Fruit fly (Drosophila melanogaster): ENCODE data around the gene Pvf3.

Pvf3 gene

DNA sequence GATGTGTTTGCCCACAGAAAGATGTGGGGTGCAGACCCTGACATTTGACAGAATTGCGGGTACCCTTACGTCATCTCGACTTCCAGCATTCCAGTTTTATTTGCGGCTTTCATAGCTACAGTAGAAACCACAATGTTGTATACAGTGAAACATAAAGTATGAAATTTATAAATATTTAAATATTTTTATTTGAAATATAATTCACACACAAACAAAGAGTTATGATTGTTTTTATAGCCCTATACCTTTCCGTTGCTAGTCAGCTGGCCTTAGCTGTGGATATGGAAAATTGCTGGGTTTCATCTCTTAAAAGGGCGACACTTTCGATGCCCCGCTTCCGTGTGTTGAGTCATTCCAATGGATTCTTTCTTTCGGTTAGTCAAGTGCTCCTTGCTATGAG, 66.6 kb downstream of the Pvf3 start:
- peak; percentile 29 for TF ChIP-seq esn (GFP tag; optimal IDR thresholded peaks at IDR 0.05)
- peak; percentile 3 for TF ChIP-seq CG11902 (GFP tag; optimal IDR thresholded peaks at IDR 0.05)
- TF ChIP-seq CG8119 (GFP tag; IDR thresholded peaks at IDR 0.05), result peak; percentile 42; the same call in 1 of the 3 replicates
- TF ChIP-seq fd85E (GFP tag; optimal IDR thresholded peaks at IDR 0.05), result no peak
- peak; percentile 35 for TF ChIP-seq CG10669 (GFP tag; optimal IDR thresholded peaks at IDR 0.05)
- TF ChIP-seq CG9139 (GFP tag; optimal IDR thresholded peaks at IDR 0.05), result no peak
- peak; percentile 31 for TF ChIP-seq CG6792 (GFP tag; optimal IDR thresholded peaks at IDR 0.05)
- TF ChIP-seq CG3919 (GFP tag; optimal IDR thresholded peaks at IDR 0.05), result peak; percentile 46
- TF ChIP-seq lz (GFP tag; optimal IDR thresholded peaks at IDR 0.05), result peak; percentile 22
- TF ChIP-seq pdm3 (GFP tag; optimal IDR thresholded peaks at IDR 0.05), result peak; percentile 33
- peak; percentile 44 for TF ChIP-seq CG8632 (GFP tag; optimal IDR thresholded peaks at IDR 0.05)
- peak; percentile 4 for TF ChIP-seq net (GFP tag; optimal IDR thresholded peaks at IDR 0.05)
- peak; percentile 23 for TF ChIP-seq Hr4 (GFP tag; optimal IDR thresholded peaks at IDR 0.05)
- peak; percentile 21; the same call in 1 of the 2 replicates for TF ChIP-seq CG15336 (GFP tag; IDR thresholded peaks at IDR 0.05)
- peak; percentile 14 for TF ChIP-seq CG1621 (tag; optimal IDR thresholded peaks at IDR 0.05)
- TF ChIP-seq CG10631 (GFP tag; optimal IDR thresholded peaks at IDR 0.05), result peak; percentile 3
- no peak for TF ChIP-seq Lpt (GFP tag; optimal IDR thresholded peaks at IDR 0.05)
- peak; percentile 20 for TF ChIP-seq CG31627 (GFP tag; optimal IDR thresholded peaks at IDR 0.05)
- peak; percentile 36 for TF ChIP-seq CG32006 (GFP tag; optimal IDR thresholded peaks at IDR 0.05)
- TF ChIP-seq svp (GFP tag), result peak; percentile 66
- peak; percentile 14 for TF ChIP-seq Hr39 (GFP tag; optimal IDR thresholded peaks at IDR 0.05)
- TF ChIP-seq topi (GFP tag; optimal IDR thresholded peaks at IDR 0.05), result peak; percentile 7
- TF ChIP-seq Hr38 (GFP tag; optimal IDR thresholded peaks at IDR 0.05), result no peak
- TF ChIP-seq CG3032 (tag; optimal IDR thresholded peaks at IDR 0.05), result peak; percentile 44
- no peak for TF ChIP-seq CG7368 (GFP tag; optimal IDR thresholded peaks at IDR 0.05)
- no peak for TF ChIP-seq CG6276 (GFP tag; optimal IDR thresholded peaks at IDR 0.05)
- TF ChIP-seq dac (GFP tag; optimal IDR thresholded peaks at IDR 0.05), result no peak
- no peak for TF ChIP-seq CG6808 (GFP tag; optimal IDR thresholded peaks at IDR 0.05)
- TF ChIP-seq salr (GFP tag; optimal IDR thresholded peaks at IDR 0.05), result peak in 1 of 2 experiments; percentile 9
- TF ChIP-seq Met (GFP tag; optimal IDR thresholded peaks at IDR 0.05), result peak; percentile 19
- peak; percentile 70 for TF ChIP-seq CG6163 (GFP tag; IDR thresholded peaks at IDR 0.05)
- TF ChIP-seq dsx (GFP tag; optimal IDR thresholded peaks at IDR 0.05; ENCODE audit: poor library complexity, severe bottlenecking), result peak; percentile 39
- TF ChIP-seq Blimp-1 (GFP tag; optimal IDR thresholded peaks at IDR 0.05), result peak; percentile 7
- TF ChIP-seq CG11762 (GFP tag; optimal IDR thresholded peaks at IDR 0.05; ENCODE audit: insufficient read depth), result peak; percentile 26
- TF ChIP-seq Eip78C (GFP tag), result peak; percentile 76
- TF ChIP-seq Sox14 (GFP tag; optimal IDR thresholded peaks at IDR 0.05), result no peak
- no peak for TF ChIP-seq Ets21C (GFP tag; optimal IDR thresholded peaks at IDR 0.05)
- TF ChIP-seq Eip93F (GFP tag; optimal IDR thresholded peaks at IDR 0.05), result no peak
- TF ChIP-seq OdsH (GFP tag; optimal IDR thresholded peaks at IDR 0.05), result peak; percentile 41
- no peak for TF ChIP-seq fkh (GFP tag; optimal IDR thresholded peaks at IDR 0.05)
- TF ChIP-seq eg (GFP tag; IDR thresholded peaks at IDR 0.05), result peak; percentile 42; the same call in 1 of the 3 replicates
- no peak for TF ChIP-seq CG8319 (GFP tag; optimal IDR thresholded peaks at IDR 0.05)
- TF ChIP-seq ss (GFP tag; optimal IDR thresholded peaks at IDR 0.05), result peak in 1 of 2 experiments; percentile 12
- no peak for TF ChIP-seq CG6854 (GFP tag; optimal IDR thresholded peaks at IDR 0.05)
- peak; percentile 1 for TF ChIP-seq cyc (GFP tag; optimal IDR thresholded peaks at IDR 0.05)
- TF ChIP-seq Eip75B (GFP tag; optimal IDR thresholded peaks at IDR 0.05), result no peak
- TF ChIP-seq Ets96B (tag; optimal IDR thresholded peaks at IDR 0.05), result peak; percentile 41
- peak; percentile 52 for TF ChIP-seq CG34406 (GFP tag; optimal IDR thresholded peaks at IDR 0.05)
- no peak for TF ChIP-seq fd59A (GFP tag; optimal IDR thresholded peaks at IDR 0.05)
- no peak for TF ChIP-seq Gug (GFP tag; IDR thresholded peaks at IDR 0.05)
- no peak for TF ChIP-seq CG4318 (GFP tag; optimal IDR thresholded peaks at IDR 0.05)
- TF ChIP-seq spab (GFP tag; optimal IDR thresholded peaks at IDR 0.05), result no peak
